Worm (Caenorhabditis elegans): ENCODE measurements around the gene C05C12.4.
A peak's percentile ranks its signal among the peaks of the same experiment; 100 is the strongest.
"Not testable (repeated sequence)": the region's sequence is repeated elsewhere in the genome, so short reads cannot be mapped to it uniquely, and the experiment has no call there.

The C05C12.4 gene

ce11 chrIV:11269483-11269882, 21.6 kb upstream of the C05C12.4 start:
- no peak for TF ChIP-seq pha-4 (GFP tag; IDR thresholded peaks at IDR 0.05)
- peak; percentile 61 for TF ChIP-seq pha-4 (tag; optimal IDR thresholded peaks at IDR 0.05)
- TF ChIP-seq cey-2 (tag; optimal IDR thresholded peaks at IDR 0.05; ENCODE audit: borderline replicate concordance, insufficient read depth): no peak

ce11 chrIV:11266090-11266489, 18.2 kb upstream of the C05C12.4 start, which contains the start of gene col-127:
Gene col-127, minus strand, starts transcription at chrIV:11266190.
- TF ChIP-seq dpl-1 (GFP tag; optimal IDR thresholded peaks at IDR 0.05): no peak
- TF ChIP-seq lin-13 (GFP tag; optimal IDR thresholded peaks at IDR 0.05): no peak
- no peak for TF ChIP-seq dmd-6 (GFP tag; IDR thresholded peaks at IDR 0.05)
- no peak for TF ChIP-seq ces-1 (GFP tag; optimal IDR thresholded peaks at IDR 0.05)
- no peak for TF ChIP-seq Y5F2A.4 (GFP tag; optimal IDR thresholded peaks at IDR 0.05)
- no peak for TF ChIP-seq ctbp-1 (GFP tag; IDR thresholded peaks at IDR 0.05)
- TF ChIP-seq T26A8.4 (GFP tag; IDR thresholded peaks at IDR 0.05): no peak
- no peak for TF ChIP-seq mxl-2 (GFP tag; conservative IDR thresholded peaks at IDR 0.05)
- TF ChIP-seq lsy-2 (tag; optimal IDR thresholded peaks at IDR 0.05): no peak
- no peak for TF ChIP-seq daf-16 (GFP tag; optimal IDR thresholded peaks at IDR 0.05)
- no peak for TF ChIP-seq daf-16 (tag; optimal IDR thresholded peaks at IDR 0.05)
- TF ChIP-seq zag-1 (tag; optimal IDR thresholded peaks at IDR 0.05): no peak
- no peak for TF ChIP-seq gei-8 (GFP tag; optimal IDR thresholded peaks at IDR 0.05)
- TF ChIP-seq lim-7 (GFP tag; IDR thresholded peaks at IDR 0.05): no peak
- TF ChIP-seq mxl-3 (GFP tag; optimal IDR thresholded peaks at IDR 0.05): no peak
- no peak for TF ChIP-seq spr-1 (tag; optimal IDR thresholded peaks at IDR 0.05)
- TF ChIP-seq dmd-9 (GFP tag; IDR thresholded peaks at IDR 0.05): no peak
- no peak for TF ChIP-seq ZK337.2 (GFP tag; IDR thresholded peaks at IDR 0.05)
- TF ChIP-seq ceh-62 (tag; optimal IDR thresholded peaks at IDR 0.05): no peak
- no peak for TF ChIP-seq Y48G9A.11 (GFP tag; IDR thresholded peaks at IDR 0.05)

ce11 chrIV:11263101-11263500, 15.2 kb upstream of the C05C12.4 start, which contains the start of gene col-126:
Gene col-126, plus strand, starts transcription at chrIV:11263401.
- TF ChIP-seq nhr-10, hif-1, nhr-102 (tag; optimal IDR thresholded peaks at IDR 0.05): not testable (repeated sequence)

DNA sequence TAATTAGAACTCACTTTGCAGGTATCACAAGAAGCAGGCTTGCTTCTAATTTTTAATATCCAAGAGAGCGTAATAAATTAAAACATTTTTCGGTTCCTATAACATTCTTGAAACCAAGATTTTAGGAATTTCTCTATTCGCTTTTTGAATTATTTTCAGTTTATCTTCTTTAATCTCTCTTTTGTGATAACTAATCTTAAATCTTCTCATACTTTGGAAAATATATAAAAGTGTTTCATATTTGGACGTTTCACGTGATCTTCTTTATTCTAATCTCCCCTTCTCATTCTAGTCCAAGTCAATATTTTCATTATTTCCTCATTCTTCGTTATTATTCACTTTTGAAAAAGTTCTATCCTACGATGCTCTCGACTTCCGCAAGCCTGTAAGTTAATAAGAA, 13.7 kb upstream of the C05C12.4 start, which contains the start of gene F54D1.1:
Gene F54D1.1 (plus strand): TSS at position 301 of the 400 bp plus-strand sequence.
- TF ChIP-seq sdz-12 (GFP tag; optimal IDR thresholded peaks at IDR 0.05): no peak
- TF ChIP-seq ces-1 (GFP tag; optimal IDR thresholded peaks at IDR 0.05): no peak
- TF ChIP-seq aly-2 (tag; optimal IDR thresholded peaks at IDR 0.05): no peak
- TF ChIP-seq ceh-20 (GFP tag; IDR thresholded peaks at IDR 0.05): no peak
- TF ChIP-seq Y5F2A.4 (GFP tag; optimal IDR thresholded peaks at IDR 0.05): no peak
- no peak for TF ChIP-seq Y105C5A.15 (GFP tag; IDR thresholded peaks at IDR 0.05)
- TF ChIP-seq zip-11 (GFP tag; IDR thresholded peaks at IDR 0.05): no peak
- TF ChIP-seq ceh-82 (tag; optimal IDR thresholded peaks at IDR 0.05): no peak
- no peak for TF ChIP-seq ZK546.5 (tag; optimal IDR thresholded peaks at IDR 0.05)
- no peak for TF ChIP-seq lim-7 (GFP tag; IDR thresholded peaks at IDR 0.05)
- TF ChIP-seq lin-1 (GFP tag; IDR thresholded peaks at IDR 0.05): no peak
- no peak for TF ChIP-seq nhr-102 (tag; optimal IDR thresholded peaks at IDR 0.05)
- TF ChIP-seq mep-1 (tag; optimal IDR thresholded peaks at IDR 0.05): no peak
- no peak for TF ChIP-seq F49E8.2 (tag; optimal IDR thresholded peaks at IDR 0.05; ENCODE audit: borderline replicate concordance)
- TF ChIP-seq fkh-10 (GFP tag; optimal IDR thresholded peaks at IDR 0.05): no peak
- TF ChIP-seq dmd-6 (GFP tag; IDR thresholded peaks at IDR 0.05): no peak

All from whole organism, L4 larva.